Worm (Caenorhabditis elegans) whole organism, late embryonic: ENCODE results near the gene H10D18.1.

Experiments used
- ceh-22 ChIP-seq: sonication (generic microtip); optimal IDR thresholded peaks from 2 replicates; lab custom pipeline; 2017; ENCODE audit warnings: missing biosample characterization, missing genetic modification characterization
- ceh-34 ChIP-seq: sonication (generic microtip); optimal IDR thresholded peaks from 2 replicates; lab custom pipeline; 2016; ENCODE audit warnings: mild to moderate bottlenecking, missing genetic modification characterization, missing compliant biosample characterization
- dve-1 ChIP-seq: sonication (generic microtip); optimal IDR thresholded peaks from 2 replicates; lab custom pipeline; 2017; ENCODE audit warnings: antibody characterized with exemption, mild to moderate bottlenecking, missing genetic modification characterization, missing compliant biosample characterization
- nhr-11 ChIP-seq: fragments of 150-350 bp; optimal IDR thresholded peaks from 2 replicates; lab custom pipeline; 2014; ENCODE audit warnings: missing biosample characterization, missing genetic modification characterization
- pag-3 ChIP-seq: sonication (generic microtip); optimal IDR thresholded peaks from 2 replicates; lab custom pipeline; 2016; ENCODE audit warnings: missing compliant biosample characterization, missing genetic modification characterization, borderline replicate concordance
- pha-4 ChIP-seq: fragments of 150-350 bp; optimal IDR thresholded peaks from 2 replicates; lab custom pipeline; 2018; ENCODE audit warnings: missing biosample characterization, missing genetic modification reagents, missing genetic modification characterization
- unc-3 ChIP-seq, 2 experiments: fragments of 200-800 bp in 1 of 2; sonication (Bioruptor generic) in 1 of 2; sonication (generic microtip) in 1 of 2; conservative IDR thresholded peaks in 1 of 2; optimal IDR thresholded peaks in 1 of 2; 2 replicates each; pipeline versions ENCODE4 v1.3.6 to Lab custom; 2016 to 2022; ENCODE audit warnings: missing compliant biosample characterization in 2 of 2, missing genetic modification characterization in 2 of 2, missing genetic modification reagents in 1 of 2

DNA sequence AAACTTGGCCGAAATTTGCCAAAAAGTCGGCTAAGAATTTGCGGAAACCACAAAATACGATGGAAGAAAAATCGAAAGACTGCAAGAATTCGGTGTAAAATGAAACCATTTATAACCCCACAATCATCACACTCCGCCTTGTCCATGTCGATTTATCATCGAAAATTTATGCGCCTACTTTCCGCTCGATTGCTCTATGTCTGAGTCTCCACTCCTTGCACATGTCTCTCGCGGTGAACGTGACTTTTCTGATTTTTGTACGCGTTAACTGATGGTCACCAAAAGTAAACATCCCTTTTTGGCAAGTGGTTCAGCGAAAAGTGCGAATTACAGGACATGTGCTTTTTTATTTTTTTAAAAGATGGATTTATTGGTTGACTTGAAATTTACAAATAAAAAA lies 38.1 kb upstream of the H10D18.1 start:
- TF ChIP-seq dve-1 (tag; lab: Kevin White, UChicago) = no peak
- TF ChIP-seq ceh-34 (tag; lab: Kevin White, UChicago) = no peak
- TF ChIP-seq unc-3 (GFP tag; conservative IDR thresholded peaks at IDR 0.05; lab: Robert Waterston, UW) = no peak
- no peak for TF ChIP-seq unc-3 (tag; optimal IDR thresholded peaks at IDR 0.05; lab: Kevin White, UChicago)
- TF ChIP-seq pag-3 = no peak
- TF ChIP-seq pha-4 (tag; lab: Kevin White, UChicago) = no peak
- TF ChIP-seq nhr-11 (tag; lab: Kevin White, UChicago) = no peak
- TF ChIP-seq ceh-22 (tag; lab: Kevin White, UChicago) = no peak
